Worm (Caenorhabditis elegans): Measurements from ENCODE around the gene nhr-168.

ce11 chrV:13356210-13356609 lies 22.5 kb upstream of the nhr-168 start:
- no peak for TF ChIP-seq nhr-111 (GFP tag; optimal IDR thresholded peaks at IDR 0.05)
- peak in 1 of 2 experiments; percentile 82 for TF ChIP-seq unc-62 (GFP tag; optimal IDR thresholded peaks at IDR 0.05 in 1 of 2)
- TF ChIP-seq unc-62 (tag; optimal IDR thresholded peaks at IDR 0.05), result no peak
